Worm (Caenorhabditis elegans): Measurements from ENCODE around the gene C27F2.9.
A peak's percentile ranks its signal among the peaks of the same experiment; 100 is the strongest.
"Not testable (repeated sequence)": the region's sequence is repeated elsewhere in the genome, so short reads cannot be mapped to it uniquely, and the experiment has no call there.

C27F2.9 gene

ce11 chrIII:4986790-4987259, 24.0 kb upstream of the C27F2.9 start, which contains the start of the genes C27F2.10 and wdr-60:
TSS of gene C27F2.10 (minus strand) at chrIII:4986898.
TSS of gene wdr-60 (plus strand) at chrIII:4987209.
- TF ChIP-seq nhr-237 (tag; optimal IDR thresholded peaks at IDR 0.05) (no peak), lin-13 (tag; optimal IDR thresholded peaks at IDR 0.05) (peak; percentile 8), mep-1 (tag; optimal IDR thresholded peaks at IDR 0.05) (peak; percentile 3)

ce11 chrIII:4984444-4985086, 21.7 kb upstream of the C27F2.9 start, which contains the start of gene C27F2.7:
TSS of gene C27F2.7 (minus strand) at chrIII:4984494.
- TF ChIP-seq ztf-11 (tag; optimal IDR thresholded peaks at IDR 0.05) = no peak
- no peak for TF ChIP-seq nhr-76 (tag; optimal IDR thresholded peaks at IDR 0.05)
- no peak for TF ChIP-seq lin-32 (GFP tag; optimal IDR thresholded peaks at IDR 0.05)
- TF ChIP-seq unc-62 (GFP tag; optimal IDR thresholded peaks at IDR 0.05) = no peak
- no peak for TF ChIP-seq ceh-83 (GFP tag; optimal IDR thresholded peaks at IDR 0.05)
- TF ChIP-seq hlh-1 (tag; optimal IDR thresholded peaks at IDR 0.05) = no peak
- no peak for TF ChIP-seq zip-8 (tag; optimal IDR thresholded peaks at IDR 0.05)
- TF ChIP-seq sptf-1 (tag; optimal IDR thresholded peaks at IDR 0.05) = no peak
- no peak for TF ChIP-seq flh-1 (GFP tag; optimal IDR thresholded peaks at IDR 0.05)
- TF ChIP-seq nhr-12 (tag; optimal IDR thresholded peaks at IDR 0.05) = no peak
- no peak for TF ChIP-seq unc-120 (tag; optimal IDR thresholded peaks at IDR 0.05; ENCODE audit: poor library complexity, severe bottlenecking)
- TF ChIP-seq lin-13 (tag; optimal IDR thresholded peaks at IDR 0.05) = no peak
- TF ChIP-seq mls-2 (tag; optimal IDR thresholded peaks at IDR 0.05) = no peak
- TF ChIP-seq M03D4.4 (tag; optimal IDR thresholded peaks at IDR 0.05) = no peak
- no peak for TF ChIP-seq snpc-4 (tag; optimal IDR thresholded peaks at IDR 0.05)
- TF ChIP-seq drap-1 (GFP tag; optimal IDR thresholded peaks at IDR 0.05) = no peak
- TF ChIP-seq mab-5 (tag; optimal IDR thresholded peaks at IDR 0.05) = no peak
- TF ChIP-seq ham-2 (GFP tag; optimal IDR thresholded peaks at IDR 0.05) = no peak
- TF ChIP-seq nhr-2 (tag; optimal IDR thresholded peaks at IDR 0.05) = no peak
- no peak for TF ChIP-seq elt-1 (tag; optimal IDR thresholded peaks at IDR 0.05; ENCODE audit: borderline replicate concordance, insufficient read depth)

ce11 chrIII:4983961-4984360, 21.1 kb upstream of the C27F2.9 start:
- TF ChIP-seq zip-8 (tag; optimal IDR thresholded peaks at IDR 0.05) = no peak
- TF ChIP-seq lin-13 (tag; optimal IDR thresholded peaks at IDR 0.05) = no peak
- no peak for TF ChIP-seq nhr-2 (tag; optimal IDR thresholded peaks at IDR 0.05)
- TF ChIP-seq unc-120 (tag; optimal IDR thresholded peaks at IDR 0.05; ENCODE audit: poor library complexity, severe bottlenecking) = no peak
- no peak for TF ChIP-seq nhr-237 (tag; optimal IDR thresholded peaks at IDR 0.05)
- no peak for TF ChIP-seq nhr-76 (tag; optimal IDR thresholded peaks at IDR 0.05)
- TF ChIP-seq sptf-1 (tag; optimal IDR thresholded peaks at IDR 0.05) = no peak
- TF ChIP-seq nhr-12 (tag; optimal IDR thresholded peaks at IDR 0.05) = no peak
- TF ChIP-seq M03D4.4 (tag; optimal IDR thresholded peaks at IDR 0.05) = no peak
- no peak for TF ChIP-seq tbx-8 (GFP tag; optimal IDR thresholded peaks at IDR 0.05)
- no peak for TF ChIP-seq mep-1 (tag; optimal IDR thresholded peaks at IDR 0.05)
- no peak for TF ChIP-seq lsy-2 (tag; optimal IDR thresholded peaks at IDR 0.05)
- TF ChIP-seq snpc-4 (tag; optimal IDR thresholded peaks at IDR 0.05) = no peak
- no peak for TF ChIP-seq elt-1 (tag; optimal IDR thresholded peaks at IDR 0.05; ENCODE audit: borderline replicate concordance, insufficient read depth)
- TF ChIP-seq hlh-1 (tag; optimal IDR thresholded peaks at IDR 0.05) = no peak
- no peak for TF ChIP-seq ceh-83 (GFP tag; optimal IDR thresholded peaks at IDR 0.05)
- no peak for TF ChIP-seq mls-2 (tag; optimal IDR thresholded peaks at IDR 0.05)
- no peak for TF ChIP-seq ham-2 (GFP tag; optimal IDR thresholded peaks at IDR 0.05)
- no peak for TF ChIP-seq ces-1 (GFP tag; optimal IDR thresholded peaks at IDR 0.05)
- no peak for TF ChIP-seq bed-3 (GFP tag; optimal IDR thresholded peaks at IDR 0.05)

- TF ChIP-seq elt-3, mab-5, zip-8 (tag; optimal IDR thresholded peaks at IDR 0.05): not testable (repeated sequence)
Measured at ce11 chrIII:4980367-4980766, 17.5 kb upstream of the C27F2.9 start, which contains the start of gene C27F2.6. TSS of gene C27F2.6 (minus strand) at chrIII:4980467.

- TF ChIP-seq flh-1 (GFP tag; optimal IDR thresholded peaks at IDR 0.05) (no peak), drap-1 (GFP tag; optimal IDR thresholded peaks at IDR 0.05) (no peak), ces-1 (GFP tag; optimal IDR thresholded peaks at IDR 0.05) (peak; percentile 37), bed-3 (GFP tag; optimal IDR thresholded peaks at IDR 0.05) (no peak)
Measured at ce11 chrIII:4968146-4968545, 5.3 kb upstream of the C27F2.9 start.

ce11 chrIII:4967236-4967635, 4.4 kb upstream of the C27F2.9 start:
- TF ChIP-seq ces-1 (GFP tag; optimal IDR thresholded peaks at IDR 0.05) (peak; percentile 95), lin-32 (GFP tag; optimal IDR thresholded peaks at IDR 0.05) (no peak)

Data from whole organism, mixed stage, embryonic.